Fruit fly (Drosophila melanogaster) whole organism, embryonic: Measurements from ENCODE around the gene CG3764.

ENCODE experiments used
- B-H2 ChIP-seq: fragments of 200-800 bp; sonication (Bioruptor generic); optimal IDR thresholded peaks from 2 replicates; lab custom pipeline; 2018; ENCODE audit warnings: missing biosample characterization, mild to moderate bottlenecking, missing genetic modification characterization
- CG10274 ChIP-seq: fragments of 200-800 bp; sonication (Bioruptor generic); optimal IDR thresholded peaks from 3 replicates; lab custom pipeline; 2017; ENCODE audit warnings: missing biosample characterization, mild to moderate bottlenecking, missing genetic modification characterization
- CG10979 ChIP-seq: fragments of 200-800 bp; sonication (Bioruptor generic); optimal IDR thresholded peaks from 2 replicates; lab custom pipeline; 2018; ENCODE audit warnings: missing biosample characterization, mild to moderate bottlenecking, missing genetic modification characterization, moderate library complexity
- CG11504 ChIP-seq: fragments of 200-800 bp; sonication (Bioruptor generic); optimal IDR thresholded peaks from 3 replicates; lab custom pipeline; 2019; ENCODE audit warnings: missing biosample characterization, mild to moderate bottlenecking, missing genetic modification characterization, moderate library complexity
- CG13894 ChIP-seq: fragments of 200-800 bp; sonication (Bioruptor generic); optimal IDR thresholded peaks from 3 replicates; lab custom pipeline; 2018; ENCODE audit warnings: missing biosample characterization, mild to moderate bottlenecking, missing genetic modification characterization, moderate library complexity
- CG14441 ChIP-seq: fragments of 200-800 bp; sonication (Bioruptor generic); IDR thresholded peaks from 2 replicates; pipeline ENCODE4 v1.3.6; 2022; ENCODE audit warnings: missing biosample characterization, missing genetic modification characterization
- CG15011 ChIP-seq: fragments of 200-800 bp; sonication (Bioruptor generic); optimal IDR thresholded peaks from 3 replicates; lab custom pipeline; 2018; ENCODE audit warnings: missing biosample characterization, mild to moderate bottlenecking, missing genetic modification characterization
- CG1529 ChIP-seq: fragments of 200-800 bp; sonication (Bioruptor generic); optimal IDR thresholded peaks from 3 replicates; lab custom pipeline; 2018; ENCODE audit warnings: missing biosample characterization, missing genetic modification characterization
- CG15514 ChIP-seq: fragments of 200-800 bp; sonication (Bioruptor generic); optimal IDR thresholded peaks from 3 replicates; lab custom pipeline; 2017; ENCODE audit warnings: missing biosample characterization, missing genetic modification characterization, mild to moderate bottlenecking, moderate library complexity, missing genetic modification reagents
- CG15601 ChIP-seq: fragments of 200-800 bp; sonication (Bioruptor generic); optimal IDR thresholded peaks from 3 replicates; lab custom pipeline; 2019; ENCODE audit warnings: missing biosample characterization, mild to moderate bottlenecking, missing genetic modification characterization, moderate library complexity
- CG1603 ChIP-seq: fragments of 200-800 bp; sonication (Bioruptor generic); optimal IDR thresholded peaks from 2 replicates; lab custom pipeline; 2019; ENCODE audit warnings: missing biosample characterization, mild to moderate bottlenecking, missing genetic modification characterization, moderate library complexity
- CG17802 ChIP-seq: fragments of 200-800 bp; sonication (Bioruptor generic); optimal IDR thresholded peaks from 2 replicates; lab custom pipeline; 2018; ENCODE audit warnings: missing biosample characterization, mild to moderate bottlenecking, missing genetic modification characterization, moderate library complexity
- CG3065 ChIP-seq: fragments of 200-800 bp; sonication (Bioruptor generic); optimal IDR thresholded peaks from 2 replicates; lab custom pipeline; 2016; ENCODE audit warnings: missing biosample characterization, missing genetic modification characterization
- CG34376 ChIP-seq: fragments of 200-800 bp; sonication (Bioruptor generic); optimal IDR thresholded peaks from 2 replicates; lab custom pipeline; 2018; ENCODE audit warnings: missing biosample characterization, mild to moderate bottlenecking, missing genetic modification characterization
- CG34422 ChIP-seq: fragments of 200-800 bp; sonication (Bioruptor generic); IDR thresholded peaks from 3 replicates; pipeline ENCODE4 v1.3.6; 2022; ENCODE audit warnings: missing biosample characterization, missing genetic modification characterization
- CG4360 ChIP-seq: fragments of 200-800 bp; sonication (Bioruptor generic); IDR thresholded peaks from 2 replicates; pipeline ENCODE4 v1.3.6; 2022; ENCODE audit warnings: missing biosample characterization, missing genetic modification characterization
- CG4617 ChIP-seq: fragments of 200-800 bp; sonication (Bioruptor generic); optimal IDR thresholded peaks from 3 replicates; lab custom pipeline; 2016; ENCODE audit warnings: missing biosample characterization, missing genetic modification characterization, borderline replicate concordance
- CG7357 ChIP-seq: fragments of 200-800 bp; sonication (Bioruptor generic); IDR thresholded peaks from 3 replicates; pipeline ENCODE4 v1.3.6; 2022; ENCODE audit warnings: missing biosample characterization, missing genetic modification characterization
- CG7372 ChIP-seq: fragments of 200-800 bp; sonication (Bioruptor generic); IDR thresholded peaks from 2 replicates; pipeline ENCODE4 v1.3.6; 2022; ENCODE audit warnings: missing biosample characterization, missing genetic modification characterization
- CG8281 ChIP-seq: fragments of 200-800 bp; sonication (Bioruptor generic); optimal IDR thresholded peaks from 2 replicates; lab custom pipeline; 2018; ENCODE audit warnings: missing biosample characterization, mild to moderate bottlenecking, missing genetic modification characterization, moderate library complexity
- CG8388 ChIP-seq: fragments of 200-800 bp; sonication (Bioruptor generic); optimal IDR thresholded peaks from 2 replicates; lab custom pipeline; 2019; ENCODE audit warnings: missing biosample characterization, mild to moderate bottlenecking, missing genetic modification characterization, moderate library complexity
- CHES-1-like ChIP-seq: fragments of 200-800 bp; sonication (Bioruptor generic); optimal IDR thresholded peaks from 2 replicates; lab custom pipeline; 2016; ENCODE audit warnings: missing biosample characterization, missing genetic modification characterization
- Fer1 ChIP-seq: fragments of 200-800 bp; sonication (Bioruptor generic); optimal IDR thresholded peaks from 2 replicates; lab custom pipeline; 2017; ENCODE audit warnings: missing biosample characterization, mild to moderate bottlenecking, missing genetic modification characterization
- HmgD ChIP-seq: fragments of 200-800 bp; sonication (Bioruptor generic); optimal IDR thresholded peaks from 3 replicates; lab custom pipeline; 2016; ENCODE audit warnings: missing biosample characterization, missing genetic modification characterization
- MESR4 ChIP-seq: fragments of 200-800 bp; sonication (Bioruptor generic); optimal IDR thresholded peaks from 2 replicates; lab custom pipeline; 2018; ENCODE audit warnings: missing biosample characterization, mild to moderate bottlenecking, missing genetic modification characterization, moderate library complexity
- Opbp ChIP-seq: fragments of 200-800 bp; sonication (Bioruptor generic); IDR thresholded peaks from 3 replicates; pipeline ENCODE4 v1.3.6; 2022; ENCODE audit warnings: missing biosample characterization, missing genetic modification characterization; ENCODE audit not compliant: partially characterized antibody
- Optix ChIP-seq: fragments of 200-800 bp; sonication (Bioruptor generic); IDR thresholded peaks from 3 replicates; pipeline ENCODE4 v1.3.6; 2022; ENCODE audit warnings: missing biosample characterization, missing genetic modification characterization
- Ravus ChIP-seq: fragments of 200-800 bp; sonication (Bioruptor generic); IDR thresholded peaks from 2 replicates; pipeline ENCODE4 v1.3.6; 2022; ENCODE audit warnings: missing biosample characterization, missing genetic modification characterization
- Sin3A ChIP-seq: fragments of >200 bp; optimal IDR thresholded peaks from 2 replicates; lab custom pipeline; 2018
- Trl ChIP-seq, 3 experiments: fragments of >200 bp in 2 of 3; fragments of 200-800 bp in 1 of 3; sonication (Bioruptor generic) in 1 of 3; optimal IDR thresholded peaks; 2 replicates in 1 of 3; 3 replicates in 2 of 3; lab custom pipeline; 2016 to 2017; ENCODE audit warnings: missing biosample characterization in 1 of 3, missing genetic modification characterization in 1 of 3
- abd-A ChIP-seq: fragments of 200-800 bp; sonication (Bioruptor generic); optimal IDR thresholded peaks from 3 replicates; lab custom pipeline; 2019; ENCODE audit warnings: missing biosample characterization, mild to moderate bottlenecking, missing genetic modification characterization, moderate library complexity
- bsh ChIP-seq, 2 experiments: fragments of 200-800 bp; sonication (Bioruptor generic); optimal IDR thresholded peaks; 2 replicates each; lab custom pipeline; 2017 to 2018; ENCODE audit warnings: mild to moderate bottlenecking in 2 of 2, missing biosample characterization in 2 of 2, missing genetic modification characterization in 2 of 2, moderate library complexity in 1 of 2
- disco-r ChIP-seq: fragments of 200-800 bp; sonication (Bioruptor generic); optimal IDR thresholded peaks from 2 replicates; lab custom pipeline; 2016; ENCODE audit warnings: missing biosample characterization, missing genetic modification characterization
- dm ChIP-seq: fragments of 200-800 bp; sonication (Bioruptor generic); optimal IDR thresholded peaks from 3 replicates; lab custom pipeline; 2016; ENCODE audit warnings: missing biosample characterization, missing genetic modification characterization
- fd64A ChIP-seq: fragments of 200-800 bp; sonication (Bioruptor generic); optimal IDR thresholded peaks from 3 replicates; lab custom pipeline; 2018; ENCODE audit warnings: missing biosample characterization, mild to moderate bottlenecking, missing genetic modification characterization
- gem ChIP-seq: fragments of 200-800 bp; sonication (Bioruptor generic); optimal IDR thresholded peaks from 2 replicates; lab custom pipeline; 2019; ENCODE audit warnings: missing biosample characterization, mild to moderate bottlenecking, missing genetic modification characterization, moderate library complexity
- her ChIP-seq: fragments of 200-800 bp; sonication (Bioruptor generic); optimal IDR thresholded peaks from 2 replicates; lab custom pipeline; 2016; ENCODE audit warnings: missing biosample characterization, missing genetic modification characterization
- hkb ChIP-seq, 2 experiments: fragments of 200-800 bp in 1 of 2; fragments of >200 bp in 1 of 2; sonication (Bioruptor generic) in 1 of 2; IDR thresholded peaks in 1 of 2; optimal IDR thresholded peaks in 1 of 2; 2 replicates each; pipeline versions ENCODE4 v1.3.6 to Lab custom; 2017 to 2022; ENCODE audit warnings: missing biosample characterization in 1 of 2, missing genetic modification characterization in 1 of 2
- maf-S ChIP-seq: fragments of 200-800 bp; sonication (Bioruptor generic); optimal IDR thresholded peaks from 2 replicates; lab custom pipeline; 2016; ENCODE audit warnings: missing biosample characterization, missing genetic modification characterization
- repo ChIP-seq: fragments of 200-800 bp; sonication (Bioruptor generic); optimal IDR thresholded peaks from 2 replicates; lab custom pipeline; 2016; ENCODE audit warnings: missing biosample characterization, missing genetic modification characterization
- shn ChIP-seq: fragments of 200-800 bp; sonication (Bioruptor generic); optimal IDR thresholded peaks from 3 replicates; lab custom pipeline; 2016; ENCODE audit warnings: missing biosample characterization, missing genetic modification characterization
- sna ChIP-seq: fragments of 200-800 bp; sonication (Bioruptor generic); IDR thresholded peaks from 2 replicates; pipeline ENCODE4 v1.3.6; 2022; ENCODE audit warnings: missing biosample characterization, missing genetic modification characterization; ENCODE audit not compliant: partially characterized antibody
- stwl ChIP-seq: fragments of 200-800 bp; sonication (Bioruptor generic); optimal IDR thresholded peaks from 3 replicates; lab custom pipeline; 2018; ENCODE audit warnings: missing biosample characterization, mild to moderate bottlenecking, missing genetic modification characterization, moderate library complexity
- tgo ChIP-seq: fragments of 200-800 bp; sonication (Bioruptor generic); IDR thresholded peaks from 3 replicates; pipeline ENCODE4 v1.3.6; 2022; ENCODE audit warnings: missing biosample characterization, missing genetic modification characterization
- unc-4 ChIP-seq: fragments of 200-800 bp; sonication (Bioruptor generic); IDR thresholded peaks from 2 replicates; pipeline ENCODE4 v1.3.6; 2022; ENCODE audit warnings: missing biosample characterization, missing genetic modification characterization; ENCODE audit not compliant: partially characterized antibody
- vfl ChIP-seq: fragments of 200-800 bp; sonication (Bioruptor generic); optimal IDR thresholded peaks from 2 replicates; lab custom pipeline; 2016; ENCODE audit warnings: missing biosample characterization, missing genetic modification characterization
- vvl ChIP-seq: fragments of 200-800 bp; sonication (Bioruptor generic); IDR thresholded peaks from 2 replicates; pipeline ENCODE4 v1.3.6; 2022; ENCODE audit warnings: missing biosample characterization, missing genetic modification characterization
- z ChIP-seq: fragments of 200-800 bp; sonication (Bioruptor generic); IDR thresholded peaks from 3 replicates; pipeline ENCODE4 v1.3.6; 2022; ENCODE audit warnings: missing biosample characterization, missing genetic modification characterization

CG3764 gene

DNA sequence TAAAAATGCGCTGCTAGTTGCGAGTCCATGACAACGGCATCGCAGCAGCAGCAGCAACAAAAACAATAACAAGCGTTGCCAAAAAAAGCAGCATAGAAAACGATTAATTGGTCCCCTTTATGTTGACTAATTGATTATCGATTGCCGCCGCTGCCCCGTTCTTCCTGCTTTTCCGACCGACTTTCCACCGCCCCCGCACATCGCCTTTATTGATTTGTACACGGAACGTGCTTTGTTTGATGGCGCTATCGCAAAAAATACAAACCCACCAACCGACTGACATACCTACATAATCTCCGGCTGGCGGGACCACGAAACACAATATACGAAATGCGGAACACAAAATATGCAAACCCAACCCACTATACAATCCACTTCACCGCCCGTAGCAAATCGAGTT, 39.1 kb upstream of the CG3764 start (continued):
- TF ChIP-seq CG34422: no peak
- no peak for TF ChIP-seq CG7357 (GFP tag; lab: Robert Waterston, UW)
- TF ChIP-seq disco-r: no peak
- no peak for TF ChIP-seq CG15514
- TF ChIP-seq Opbp: 0 out of 3 replicates have a peak, but pooled peaks have one; percentile 1
- no peak for TF ChIP-seq CG11504 (tag; lab: Kevin White, UChicago)
- TF ChIP-seq Trl (optimal IDR thresholded peaks at IDR 0.05; lab: Kevin White, UChicago): no peak
- no peak for TF ChIP-seq Trl (GFP tag; optimal IDR thresholded peaks at IDR 0.05; lab: Kevin White, UChicago)
- no peak for TF ChIP-seq tgo (GFP tag; lab: Robert Waterston, UW)
- TF ChIP-seq CG14441 (GFP tag; lab: Robert Waterston, UW): no peak
- TF ChIP-seq CG8281 (tag; lab: Kevin White, UChicago): no peak
- no peak for TF ChIP-seq Sin3A (lab: Kevin White, UChicago)
- no peak for TF ChIP-seq HmgD (GFP tag; lab: Kevin White, UChicago)
- TF ChIP-seq CG7372 (GFP tag; lab: Robert Waterston, UW): no peak
- TF ChIP-seq CG10979 (tag; lab: Kevin White, UChicago): no peak
- TF ChIP-seq CG15601 (tag; lab: Kevin White, UChicago): peak; percentile 49
- TF ChIP-seq fd64A (GFP tag; lab: Kevin White, UChicago): no peak
- TF ChIP-seq CG34376 (GFP tag; lab: Kevin White, UChicago): no peak
- TF ChIP-seq B-H2 (GFP tag; lab: Kevin White, UChicago): no peak
- no peak for TF ChIP-seq Fer1
- TF ChIP-seq CG3065 (GFP tag; lab: Kevin White, UChicago): no peak
- no peak for TF ChIP-seq dm (GFP tag; lab: Kevin White, UChicago)
- 0 out of 2 replicates have a peak, but pooled peaks have one; percentile 0 for TF ChIP-seq vvl (GFP tag; lab: Robert Waterston, UW)
- TF ChIP-seq maf-S (GFP tag; lab: Kevin White, UChicago): no peak
- no peak for TF ChIP-seq CG10274 (GFP tag; lab: Kevin White, UChicago)
- TF ChIP-seq CG1529 (GFP tag; lab: Kevin White, UChicago): no peak
- no peak for TF ChIP-seq shn (GFP tag; lab: Kevin White, UChicago)
- no peak for TF ChIP-seq vfl (GFP tag; lab: Kevin White, UChicago)

DNA sequence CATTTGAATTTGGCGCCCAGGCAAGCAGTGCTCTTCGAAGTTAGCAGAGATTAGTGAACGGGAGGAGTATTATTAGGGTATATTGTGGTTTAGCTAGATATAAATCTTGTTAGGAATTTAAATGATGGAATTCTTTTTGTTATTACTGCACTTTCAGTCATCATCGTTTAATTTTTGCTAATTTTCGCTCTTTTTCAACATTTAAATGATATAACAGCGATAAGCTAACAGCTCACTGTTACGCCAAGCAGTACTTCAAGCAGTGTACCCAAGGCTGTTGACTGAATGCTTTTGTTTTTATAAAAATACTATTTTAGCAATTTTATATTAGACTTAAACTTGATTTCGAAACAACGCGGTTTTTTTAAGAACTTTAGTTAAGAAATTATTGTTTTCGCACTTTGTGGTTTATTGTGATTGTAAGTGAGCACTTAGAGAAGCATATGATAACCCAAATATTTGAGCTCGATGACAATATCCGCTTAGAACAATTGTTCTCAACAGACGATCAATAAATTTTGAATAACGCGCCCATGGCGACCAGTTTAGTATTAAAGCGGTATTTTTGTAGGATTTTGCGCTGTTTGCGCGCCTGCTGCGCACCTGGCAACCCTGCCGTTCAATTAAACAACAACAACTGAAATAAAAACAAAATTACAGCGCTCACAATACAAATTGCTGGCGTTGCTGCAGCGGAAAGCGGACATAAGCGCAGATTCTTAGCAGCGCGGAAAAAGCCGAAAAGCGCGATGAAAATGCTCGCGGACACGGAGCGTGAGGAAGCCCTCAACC, 38.5 kb upstream of the CG3764 start:
- TF ChIP-seq CG17802 (tag; lab: Kevin White, UChicago): no peak
- peak; percentile 10 for TF ChIP-seq stwl (tag; lab: Kevin White, UChicago)
- peak; percentile 97 for TF ChIP-seq CG4360 (GFP tag; lab: Robert Waterston, UW)
- TF ChIP-seq MESR4 (GFP tag; lab: Kevin White, UChicago): peak; percentile 75
- no peak for TF ChIP-seq her
- TF ChIP-seq Optix (GFP tag; lab: Robert Waterston, UW): no peak
- TF ChIP-seq bsh (GFP tag; optimal IDR thresholded peaks at IDR 0.05; lab: Kevin White, UChicago): peak in 1 of 2 experiments; percentile 10
- TF ChIP-seq Ravus (GFP tag; lab: Robert Waterston, UW): no peak
- peak; percentile 99 for TF ChIP-seq CG15601 (tag; lab: Kevin White, UChicago)
- no peak for TF ChIP-seq z (GFP tag; lab: Robert Waterston, UW)
- TF ChIP-seq CG8388 (GFP tag; lab: Kevin White, UChicago): no peak
- TF ChIP-seq sna (GFP tag; lab: Robert Waterston, UW): 0 out of 2 replicates have a peak, but pooled peaks have one; percentile 14
- TF ChIP-seq repo (GFP tag; lab: Kevin White, UChicago): peak; percentile 26
- TF ChIP-seq hkb (optimal IDR thresholded peaks at IDR 0.05; lab: Kevin White, UChicago): no peak
- TF ChIP-seq hkb (GFP tag; IDR thresholded peaks at IDR 0.05; lab: Robert Waterston, UW): 0 out of 2 replicates have a peak, but pooled peaks have one; percentile 19
- no peak for TF ChIP-seq CG13894 (tag; lab: Kevin White, UChicago)
- no peak for TF ChIP-seq CG15011 (GFP tag; lab: Kevin White, UChicago)
- peak; percentile 22; the same call in 1 of the 2 replicates for TF ChIP-seq unc-4 (GFP tag; lab: Robert Waterston, UW)
- TF ChIP-seq gem (tag; lab: Kevin White, UChicago): peak; percentile 10
- peak; percentile 12 for TF ChIP-seq CG1603 (tag; lab: Kevin White, UChicago)
- peak; percentile 20 for TF ChIP-seq abd-A (tag; lab: Kevin White, UChicago)
- TF ChIP-seq CHES-1-like: no peak
- peak; percentile 70 for TF ChIP-seq CG4617
